Worm (Caenorhabditis elegans) whole organism, L4/young adult: ENCODE results near the gene dhhc-14.

ENCODE experiments used
- W03F9.2 ChIP-seq: fragments of 150-350 bp; optimal IDR thresholded peaks from 2 replicates; lab custom pipeline; 2014; ENCODE audit warnings: missing biosample characterization, missing genetic modification characterization
- dao-5 ChIP-seq: sonication (generic microtip); optimal IDR thresholded peaks from 2 replicates; lab custom pipeline; 2016; ENCODE audit warnings: missing genotype, missing genetic modification characterization, moderate library complexity, missing compliant biosample characterization
- him-1 ChIP-seq: sonication (generic microtip); optimal IDR thresholded peaks from 2 replicates; lab custom pipeline; 2016; ENCODE audit warnings: missing genotype, missing genetic modification reagents, missing genetic modification characterization, missing compliant biosample characterization

DNA sequence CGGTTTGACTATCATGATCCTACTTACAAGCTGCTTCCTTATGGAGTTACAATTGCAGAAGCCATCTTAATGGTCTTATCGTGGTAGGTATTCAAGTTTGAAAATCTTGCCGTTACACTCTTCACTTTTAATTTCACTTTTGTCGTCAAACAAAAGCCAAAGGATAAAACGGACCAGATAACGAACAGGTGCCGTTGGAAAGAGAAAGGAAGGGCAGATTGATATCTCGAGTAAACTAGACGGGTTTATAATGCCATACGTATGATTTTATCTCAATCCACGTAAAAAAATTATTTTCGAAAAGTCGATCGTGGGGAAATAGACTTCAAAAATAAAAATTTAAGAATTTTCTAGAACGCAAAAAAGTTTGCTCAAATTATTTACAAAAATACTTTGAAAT, 2.0 kb downstream of the dhhc-14 start:
- no peak for TF ChIP-seq him-1 (tag; lab: Kevin White, UChicago)
- no peak for TF ChIP-seq dao-5 (tag; lab: Kevin White, UChicago)
- no peak for TF ChIP-seq W03F9.2 (tag; lab: Kevin White, UChicago)
